Worm (Caenorhabditis elegans) whole organism, young adult: Measurements from ENCODE around the gene F42C5.9.

Source experiments
- D2030.7 ChIP-seq: fragments of 200-800 bp; sonication (Bioruptor generic); IDR thresholded peaks from 2 replicates; pipeline ENCODE4 v1.3.6; 2022; ENCODE audit warnings: missing genetic modification reagents, missing genetic modification characterization, missing compliant biosample characterization
- Y53G8AR.9 ChIP-seq: fragments of 200-800 bp; sonication (Bioruptor generic); conservative IDR thresholded peaks from 2 replicates; pipeline ENCODE4 v1.3.6; 2022; ENCODE audit warnings: missing genetic modification reagents, missing genetic modification characterization, missing compliant biosample characterization
- athp-1 ChIP-seq: sonication (generic microtip); optimal IDR thresholded peaks from 2 replicates; lab custom pipeline; 2017; ENCODE audit warnings: mild to moderate bottlenecking, missing genetic modification characterization, missing compliant biosample characterization
- ekl-4 ChIP-seq: fragments of 200-800 bp; sonication (Bioruptor generic); IDR thresholded peaks from 2 replicates; pipeline ENCODE4 v1.3.6; 2022; ENCODE audit warnings: missing genetic modification reagents, missing genetic modification characterization, missing compliant biosample characterization
- mcd-1 ChIP-seq: fragments of 200-800 bp; sonication (Bioruptor generic); IDR thresholded peaks from 2 replicates; pipeline ENCODE4 v1.3.6; 2022; ENCODE audit warnings: missing genetic modification reagents, missing genetic modification characterization, missing compliant biosample characterization
- pbrm-1 ChIP-seq: fragments of 200-800 bp; sonication (Bioruptor generic); IDR thresholded peaks from 2 replicates; pipeline ENCODE4 v1.3.6; 2022; ENCODE audit warnings: missing genetic modification reagents, missing genetic modification characterization, missing compliant biosample characterization
- sptf-2 ChIP-seq: fragments of 200-800 bp; sonication (Bioruptor generic); optimal IDR thresholded peaks from 2 replicates; lab custom pipeline; 2018; ENCODE audit warnings: mild to moderate bottlenecking, missing genetic modification characterization, missing compliant biosample characterization
- zfh-2 ChIP-seq: fragments of 200-800 bp; sonication (Bioruptor generic); conservative IDR thresholded peaks from 2 replicates; pipeline ENCODE4 v1.3.6; 2022; ENCODE audit warnings: missing genetic modification reagents, missing genetic modification characterization, missing compliant biosample characterization

- no peak for TF ChIP-seq athp-1 (tag; lab: Kevin White, UChicago)
- no peak for TF ChIP-seq mcd-1 (GFP tag; lab: Robert Waterston, UW)
- no peak for TF ChIP-seq pbrm-1
- TF ChIP-seq sptf-2 (GFP tag; lab: Kevin White, UChicago), result no peak
- TF ChIP-seq D2030.7 (GFP tag; lab: Robert Waterston, UW), result no peak
- TF ChIP-seq ekl-4 (GFP tag; lab: Robert Waterston, UW), result no peak
- TF ChIP-seq zfh-2 (GFP tag; lab: Robert Waterston, UW), result no peak
- no peak for TF ChIP-seq Y53G8AR.9 (GFP tag; lab: Robert Waterston, UW)
These were observed 29.8 kb upstream of the F42C5.9 start, which contains the start of gene daf-42 for ce11 chrIV:7346751-7347150.
